Fruit fly (Drosophila melanogaster) whole organism, embryonic: ENCODE data around the gene CG6052.

ENCODE experiments used
- BEAF-32 ChIP-seq: fragments of 200-800 bp; sonication (Bioruptor generic); optimal IDR thresholded peaks from 3 replicates; lab custom pipeline; 2017; ENCODE audit warnings: missing biosample characterization, missing genetic modification characterization, mild to moderate bottlenecking, moderate library complexity, missing genetic modification reagents
- CG10267 ChIP-seq: fragments of 200-800 bp; sonication (Bioruptor generic); optimal IDR thresholded peaks from 2 replicates; lab custom pipeline; 2018; ENCODE audit warnings: missing biosample characterization, mild to moderate bottlenecking, missing genetic modification characterization, moderate library complexity
- CG10321 ChIP-seq: fragments of 200-800 bp; sonication (Bioruptor generic); IDR thresholded peaks from 2 replicates; pipeline ENCODE4 v1.3.6; 2022; ENCODE audit warnings: missing biosample characterization, missing genetic modification characterization
- CG11247 ChIP-seq: fragments of 200-800 bp; sonication (Bioruptor generic); IDR thresholded peaks from 2 replicates; pipeline ENCODE4 v1.3.6; 2022; ENCODE audit warnings: missing biosample characterization, missing genetic modification characterization
- CG12659 ChIP-seq: fragments of 200-800 bp; sonication (Bioruptor generic); optimal IDR thresholded peaks from 3 replicates; lab custom pipeline; 2017; ENCODE audit warnings: mild to moderate bottlenecking, missing biosample characterization, missing genetic modification reagents, missing genetic modification characterization
- CG12942 ChIP-seq: fragments of 200-800 bp; sonication (Bioruptor generic); optimal IDR thresholded peaks from 3 replicates; lab custom pipeline; 2016; ENCODE audit warnings: missing biosample characterization, missing genetic modification characterization
- CG13775 ChIP-seq: fragments of 200-800 bp; sonication (Bioruptor generic); optimal IDR thresholded peaks from 3 replicates; lab custom pipeline; 2017; ENCODE audit warnings: missing biosample characterization, mild to moderate bottlenecking, missing genetic modification characterization
- CG13894 ChIP-seq: fragments of 200-800 bp; sonication (Bioruptor generic); optimal IDR thresholded peaks from 3 replicates; lab custom pipeline; 2018; ENCODE audit warnings: missing biosample characterization, mild to moderate bottlenecking, missing genetic modification characterization, moderate library complexity
- CG15514 ChIP-seq: fragments of 200-800 bp; sonication (Bioruptor generic); optimal IDR thresholded peaks from 3 replicates; lab custom pipeline; 2017; ENCODE audit warnings: missing biosample characterization, missing genetic modification characterization, mild to moderate bottlenecking, moderate library complexity, missing genetic modification reagents
- CG15696 ChIP-seq: fragments of 200-800 bp; sonication (Bioruptor generic); optimal IDR thresholded peaks from 2 replicates; lab custom pipeline; 2019; ENCODE audit warnings: missing biosample characterization, mild to moderate bottlenecking, missing genetic modification characterization, moderate library complexity
- CG1603 ChIP-seq: fragments of 200-800 bp; sonication (Bioruptor generic); optimal IDR thresholded peaks from 2 replicates; lab custom pipeline; 2019; ENCODE audit warnings: missing biosample characterization, mild to moderate bottlenecking, missing genetic modification characterization, moderate library complexity
- CG17361 ChIP-seq: fragments of 200-800 bp; sonication (Bioruptor generic); IDR thresholded peaks from 3 replicates; pipeline ENCODE4 v1.3.6; 2022; ENCODE audit warnings: missing biosample characterization, missing genetic modification characterization
- CG17612 ChIP-seq: fragments of 200-800 bp; sonication (Bioruptor generic); IDR thresholded peaks from 2 replicates; pipeline ENCODE4 v1.3.6; 2022; ENCODE audit warnings: missing biosample characterization, missing genetic modification characterization
- CG2202 ChIP-seq: fragments of 200-800 bp; sonication (Bioruptor generic); optimal IDR thresholded peaks from 2 replicates; lab custom pipeline; 2018; ENCODE audit warnings: missing biosample characterization, mild to moderate bottlenecking, missing genetic modification characterization
- CG3065 ChIP-seq: fragments of 200-800 bp; sonication (Bioruptor generic); optimal IDR thresholded peaks from 2 replicates; lab custom pipeline; 2016; ENCODE audit warnings: missing biosample characterization, missing genetic modification characterization
- CG31441 ChIP-seq: fragments of 200-800 bp; sonication (Bioruptor generic); IDR thresholded peaks from 2 replicates; pipeline ENCODE4 v1.3.6; 2022; ENCODE audit warnings: missing biosample characterization, missing genetic modification characterization
- CG3163 ChIP-seq: fragments of 200-800 bp; sonication (Bioruptor generic); optimal IDR thresholded peaks from 3 replicates; lab custom pipeline; 2016; ENCODE audit warnings: missing biosample characterization, missing genetic modification characterization
- CG3847 ChIP-seq: fragments of 200-800 bp; sonication (Bioruptor generic); IDR thresholded peaks from 2 replicates; pipeline ENCODE4 v1.3.6; 2022; ENCODE audit warnings: missing biosample characterization, missing genetic modification characterization
- CG7987 ChIP-seq: fragments of 200-800 bp; sonication (Bioruptor generic); optimal IDR thresholded peaks from 2 replicates; lab custom pipeline; 2018; ENCODE audit warnings: missing biosample characterization, mild to moderate bottlenecking, missing genetic modification characterization, moderate library complexity
- CG8359 ChIP-seq: fragments of 200-800 bp; sonication (Bioruptor generic); optimal IDR thresholded peaks from 2 replicates; lab custom pipeline; 2017; ENCODE audit warnings: missing biosample characterization, mild to moderate bottlenecking, missing genetic modification characterization, borderline replicate concordance
- CG9932 ChIP-seq: fragments of 200-800 bp; sonication (Bioruptor generic); IDR thresholded peaks from 2 replicates; pipeline ENCODE4 v1.3.6; 2022; ENCODE audit warnings: missing biosample characterization, missing genetic modification characterization
- CkIIα-i1 ChIP-seq: fragments of 200-800 bp; sonication (Bioruptor generic); IDR thresholded peaks from 2 replicates; pipeline ENCODE4 v1.3.6; 2022; ENCODE audit warnings: missing biosample characterization, missing genetic modification characterization
- Deaf1 ChIP-seq: fragments of 200-800 bp; optimal IDR thresholded peaks from 3 replicates; lab custom pipeline; 2019; ENCODE audit warnings: missing biosample characterization, mild to moderate bottlenecking, missing genetic modification characterization, moderate library complexity
- Dll ChIP-seq: fragments of 200-800 bp; sonication (Bioruptor generic); IDR thresholded peaks from 4 replicates; pipeline ENCODE4 v1.3.6; 2022; ENCODE audit warnings: missing biosample characterization, missing genetic modification characterization; ENCODE audit not compliant: partially characterized antibody
- Dp ChIP-seq: fragments of 200-800 bp; sonication (Bioruptor generic); optimal IDR thresholded peaks from 2 replicates; lab custom pipeline; 2018; ENCODE audit warnings: missing biosample characterization, mild to moderate bottlenecking, missing genetic modification characterization, moderate library complexity
- Elba2 ChIP-seq: fragments of 200-800 bp; sonication (Bioruptor generic); optimal IDR thresholded peaks from 3 replicates; lab custom pipeline; 2016; ENCODE audit warnings: missing biosample characterization, missing genetic modification characterization
- H2.0 ChIP-seq: fragments of 200-800 bp; sonication (Bioruptor generic); IDR thresholded peaks from 2 replicates; pipeline ENCODE4 v1.3.6; 2022; ENCODE audit warnings: missing biosample characterization, missing genetic modification characterization
- HLH54F ChIP-seq: fragments of 200-800 bp; sonication (Bioruptor generic); optimal IDR thresholded peaks from 3 replicates; lab custom pipeline; 2016; ENCODE audit warnings: missing biosample characterization, missing genetic modification characterization
- Jarid2 ChIP-seq: fragments of 200-800 bp; sonication (Bioruptor generic); optimal IDR thresholded peaks from 3 replicates; lab custom pipeline; 2017; ENCODE audit warnings: mild to moderate bottlenecking, missing biosample characterization, missing genetic modification reagents, missing genetic modification characterization
- Neu2 ChIP-seq: fragments of 200-800 bp; sonication (Bioruptor generic); optimal IDR thresholded peaks from 3 replicates; lab custom pipeline; 2016; ENCODE audit warnings: missing biosample characterization, missing genetic modification characterization, borderline replicate concordance
- abd-A ChIP-seq: fragments of 200-800 bp; sonication (Bioruptor generic); optimal IDR thresholded peaks from 3 replicates; lab custom pipeline; 2019; ENCODE audit warnings: missing biosample characterization, mild to moderate bottlenecking, missing genetic modification characterization, moderate library complexity
- ac ChIP-seq: fragments of 200-800 bp; sonication (Bioruptor generic); optimal IDR thresholded peaks from 3 replicates; lab custom pipeline; 2017; ENCODE audit warnings: missing biosample characterization, mild to moderate bottlenecking, missing genetic modification characterization
- ara ChIP-seq: fragments of 200-800 bp; sonication (Bioruptor generic); IDR thresholded peaks from 2 replicates; pipeline ENCODE4 v1.3.6; 2022; ENCODE audit warnings: missing biosample characterization, missing genetic modification characterization
- br ChIP-seq: fragments of >200 bp; optimal IDR thresholded peaks from 2 replicates; lab custom pipeline; 2017
- chif ChIP-seq, 2 experiments: fragments of 200-800 bp; sonication (Bioruptor generic); optimal IDR thresholded peaks; 3 replicates each; lab custom pipeline; 2016; ENCODE audit warnings: missing biosample characterization in 2 of 2, missing genetic modification characterization in 2 of 2
- chinmo ChIP-seq: fragments of 200-800 bp; sonication (Bioruptor generic); IDR thresholded peaks from 4 replicates; pipeline ENCODE4 v1.3.6; 2022; ENCODE audit warnings: missing biosample characterization, missing genetic modification characterization; ENCODE audit not compliant: partially characterized antibody
- chm ChIP-seq: fragments of 200-800 bp; sonication (Bioruptor generic); IDR thresholded peaks from 2 replicates; pipeline ENCODE4 v1.3.6; 2022; ENCODE audit warnings: missing biosample characterization, missing genetic modification characterization
- dmrt99B ChIP-seq: fragments of 200-800 bp; sonication (Bioruptor generic); optimal IDR thresholded peaks from 2 replicates; lab custom pipeline; 2018; ENCODE audit warnings: missing biosample characterization, mild to moderate bottlenecking, missing genetic modification characterization, moderate library complexity
- fru ChIP-seq: fragments of >200 bp; optimal IDR thresholded peaks from 2 replicates; lab custom pipeline; 2017
- gem ChIP-seq: fragments of 200-800 bp; sonication (Bioruptor generic); optimal IDR thresholded peaks from 2 replicates; lab custom pipeline; 2019; ENCODE audit warnings: missing biosample characterization, mild to moderate bottlenecking, missing genetic modification characterization, moderate library complexity
- grn ChIP-seq: fragments of 200-800 bp; sonication (Bioruptor generic); optimal IDR thresholded peaks from 3 replicates; lab custom pipeline; 2017; ENCODE audit warnings: missing biosample characterization, missing genetic modification characterization
- kah ChIP-seq: fragments of 200-800 bp; sonication (Bioruptor generic); optimal IDR thresholded peaks from 2 replicates; lab custom pipeline; 2018; ENCODE audit warnings: missing biosample characterization, mild to moderate bottlenecking, missing genetic modification characterization
- lab ChIP-seq: fragments of 200-800 bp; sonication (Bioruptor generic); optimal IDR thresholded peaks from 3 replicates; lab custom pipeline; 2017; ENCODE audit warnings: missing biosample characterization, missing genetic modification characterization, mild to moderate bottlenecking, moderate library complexity, missing genetic modification reagents
- org-1 ChIP-seq: fragments of 200-800 bp; sonication (Bioruptor generic); optimal IDR thresholded peaks from 2 replicates; lab custom pipeline; 2017; ENCODE audit warnings: missing biosample characterization, missing genetic modification characterization
- peb ChIP-seq: fragments of 200-800 bp; sonication (Bioruptor generic); IDR thresholded peaks from 2 replicates; pipeline ENCODE4 v1.3.6; 2022; ENCODE audit warnings: missing biosample characterization, missing genetic modification characterization
- pros ChIP-seq: fragments of 200-800 bp; sonication (Bioruptor generic); optimal IDR thresholded peaks from 3 replicates; lab custom pipeline; 2019; ENCODE audit warnings: missing biosample characterization, mild to moderate bottlenecking, missing genetic modification characterization, moderate library complexity
- pzg ChIP-seq: fragments of 200-800 bp; sonication (Bioruptor generic); optimal IDR thresholded peaks from 3 replicates; lab custom pipeline; 2018; ENCODE audit warnings: missing biosample characterization, mild to moderate bottlenecking, missing genetic modification characterization, moderate library complexity
- sqz ChIP-seq: fragments of 200-800 bp; sonication (Bioruptor generic); optimal IDR thresholded peaks from 3 replicates; lab custom pipeline; 2018; ENCODE audit warnings: missing biosample characterization, mild to moderate bottlenecking, missing genetic modification characterization
- ssp ChIP-seq: fragments of 200-800 bp; sonication (Bioruptor generic); IDR thresholded peaks from 2 replicates; pipeline ENCODE4 v1.3.6; 2022; ENCODE audit warnings: missing biosample characterization, missing genetic modification characterization
- unpg ChIP-seq: fragments of 200-800 bp; sonication (Bioruptor generic); optimal IDR thresholded peaks from 3 replicates; lab custom pipeline; 2018; ENCODE audit warnings: missing biosample characterization, mild to moderate bottlenecking, missing genetic modification characterization, moderate library complexity
- zen2 ChIP-seq: fragments of 200-800 bp; sonication (Bioruptor generic); IDR thresholded peaks from 3 replicates; pipeline ENCODE4 v1.3.6; 2022; ENCODE audit warnings: missing biosample characterization, missing genetic modification characterization; ENCODE audit not compliant: partially characterized antibody

The CG6052 gene

dm6 chr3L:17729278-17729677 lies at the start of gene CG6052:
Gene CG6052, minus strand, starts transcription at chr3L:17729378.
- TF ChIP-seq CG11247 (GFP tag; lab: Robert Waterston, UW) (no peak), CG3065 (GFP tag; lab: Kevin White, UChicago) (no peak), grn (GFP tag; lab: Kevin White, UChicago) (no peak), CG2202 (tag; lab: Kevin White, UChicago) (no peak), CG10321 (GFP tag; lab: Robert Waterston, UW) (no peak), pzg (no peak), BEAF-32 (GFP tag; lab: Kevin White, UChicago) (no peak), Deaf1 (tag; lab: Kevin White, UChicago) (no peak), Elba2 (GFP tag; lab: Kevin White, UChicago) (no peak), CG17361 (no peak), CG10267 (tag; lab: Kevin White, UChicago) (no peak), CG12659 (GFP tag; lab: Kevin White, UChicago) (no peak), org-1 (no peak)

DNA sequence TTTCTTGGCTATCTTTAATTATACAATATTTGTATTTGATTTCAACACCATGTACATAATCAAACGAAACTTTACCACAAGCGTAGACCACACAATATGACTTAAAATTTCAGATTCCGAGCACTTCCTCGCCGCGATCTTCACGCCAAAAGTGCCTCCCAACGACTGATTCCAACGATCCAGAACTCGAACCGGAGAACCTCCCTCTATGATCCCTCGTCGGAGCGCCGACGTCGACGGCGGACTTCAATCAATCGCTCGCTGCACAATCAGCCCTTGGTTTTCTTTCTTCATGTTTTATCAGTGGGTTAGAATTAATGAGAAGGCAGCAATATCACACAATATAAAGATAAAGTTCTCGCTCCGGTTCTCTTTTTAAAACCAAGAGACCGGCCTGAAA lies 34.8 kb upstream of the CG6052 start, which contains the start of the genes Adgf-A and Adgf-A2:
Gene Adgf-A, minus strand, starts transcription at position 172 of the 400 bp plus-strand sequence.
Gene Adgf-A2, minus strand, starts transcription at position 172 of the 400 bp plus-strand sequence.
- TF ChIP-seq CG7987 (no peak), fru (lab: Kevin White, UChicago) (no peak), kah (GFP tag; lab: Kevin White, UChicago) (no peak), CG15696 (tag; lab: Kevin White, UChicago) (no peak), unpg (GFP tag; lab: Kevin White, UChicago) (no peak), chif (GFP tag; optimal IDR thresholded peaks at IDR 0.05; lab: Kevin White, UChicago) (no peak), Jarid2 (GFP tag; lab: Kevin White, UChicago) (peak; percentile 73), peb (GFP tag; lab: Robert Waterston, UW) (no peak), CkIIα-i1 (GFP tag; lab: Robert Waterston, UW) (no peak), Neu2 (GFP tag; lab: Kevin White, UChicago) (no peak), CG8359 (no peak), CG9932 (no peak), pros (GFP tag; lab: Kevin White, UChicago) (peak; percentile 76), CG13894 (tag; lab: Kevin White, UChicago) (no peak), HLH54F (GFP tag; lab: Kevin White, UChicago) (no peak), abd-A (tag; lab: Kevin White, UChicago) (no peak), Dll (GFP tag; lab: Robert Waterston, UW) (no peak), sqz (GFP tag; lab: Kevin White, UChicago) (no peak), CG17612 (GFP tag; lab: Robert Waterston, UW) (no peak), gem (tag; lab: Kevin White, UChicago) (no peak), br (no peak), CG1603 (no peak), chinmo (no peak), Dp (GFP tag; lab: Kevin White, UChicago) (no peak), zen2 (no peak), ssp (GFP tag; lab: Robert Waterston, UW) (no peak), H2.0 (no peak), dmrt99B (tag; lab: Kevin White, UChicago) (no peak), CG12942 (GFP tag; lab: Kevin White, UChicago) (no peak), CG3163 (GFP tag; lab: Kevin White, UChicago) (peak; percentile 16), CG3847 (no peak), lab (peak; percentile 20), CG13775 (no peak), chm (GFP tag; lab: Robert Waterston, UW) (peak; percentile 39; the same call in 1 of the 2 replicates), ac (GFP tag; lab: Kevin White, UChicago) (no peak), ara (GFP tag; lab: Robert Waterston, UW) (no peak), CG15514 (GFP tag; lab: Kevin White, UChicago) (peak; percentile 16), CG31441 (GFP tag; lab: Robert Waterston, UW) (no peak)
